Fruit fly (Drosophila melanogaster): ENCODE data around the gene CG43391.

CG43391 gene

dm6 chr3L:11551949-11552348 is 28.9 kb downstream of the CG43391 start (continued):
- no peak for TF ChIP-seq Gsc (GFP tag; IDR thresholded peaks at IDR 0.05)
- no peak for TF ChIP-seq disco-r (GFP tag; optimal IDR thresholded peaks at IDR 0.05)
- TF ChIP-seq mam (GFP tag; optimal IDR thresholded peaks at IDR 0.05), result no peak
- TF ChIP-seq Bdp1 (GFP tag; optimal IDR thresholded peaks at IDR 0.05), result no peak
- TF ChIP-seq hb (GFP tag; IDR thresholded peaks at IDR 0.05; ENCODE audit: partially characterized antibody), result no peak
- no peak for TF ChIP-seq CG4424 (GFP tag; optimal IDR thresholded peaks at IDR 0.05)
- TF ChIP-seq Hey (tag; optimal IDR thresholded peaks at IDR 0.05), result no peak
- TF ChIP-seq Atf6 (GFP tag; IDR thresholded peaks at IDR 0.05), result no peak
- no peak for TF ChIP-seq CG4328 (GFP tag; optimal IDR thresholded peaks at IDR 0.05)
- TF ChIP-seq CG2202 (tag; optimal IDR thresholded peaks at IDR 0.05), result peak; percentile 41
- no peak for TF ChIP-seq CG1792 (GFP tag; optimal IDR thresholded peaks at IDR 0.05)
- peak; percentile 60 for TF ChIP-seq unpg (GFP tag; optimal IDR thresholded peaks at IDR 0.05)
- peak; percentile 40 for TF ChIP-seq CG15601 (tag; optimal IDR thresholded peaks at IDR 0.05)
- no peak for TF ChIP-seq NC2α (GFP tag; optimal IDR thresholded peaks at IDR 0.05)
- TF ChIP-seq fru (optimal IDR thresholded peaks at IDR 0.05), result no peak
- no peak for TF ChIP-seq D (optimal IDR thresholded peaks at IDR 0.05)
- peak; percentile 23 for TF ChIP-seq D (GFP tag; optimal IDR thresholded peaks at IDR 0.05)
- TF ChIP-seq Dfd (GFP tag; optimal IDR thresholded peaks at IDR 0.05), result no peak
- no peak for TF ChIP-seq CG10274 (GFP tag; optimal IDR thresholded peaks at IDR 0.05)
- peak; percentile 19 to 37 for TF ChIP-seq dpn (GFP tag; optimal IDR thresholded peaks at IDR 0.05)
- TF ChIP-seq lola (GFP tag; optimal IDR thresholded peaks at IDR 0.05), result peak in 1 of 3 experiments; percentile 74
- TF ChIP-seq cg (GFP tag; optimal IDR thresholded peaks at IDR 0.05), result no peak
- TF ChIP-seq nerfin-2 (GFP tag; IDR thresholded peaks at IDR 0.05; ENCODE audit: partially characterized antibody), result no peak
- no peak for TF ChIP-seq CG14014 (GFP tag; IDR thresholded peaks at IDR 0.05)
- TF ChIP-seq CG2712 (tag; optimal IDR thresholded peaks at IDR 0.05), result peak; percentile 72
- TF ChIP-seq CG17361 (GFP tag; IDR thresholded peaks at IDR 0.05), result peak; percentile 51; the same call in 1 of the 3 replicates
- TF ChIP-seq CG4404 (GFP tag; IDR thresholded peaks at IDR 0.05), result 0 out of 2 replicates have a peak, but pooled peaks have one; percentile 15
- no peak for TF ChIP-seq HmgD (GFP tag; optimal IDR thresholded peaks at IDR 0.05)
- no peak for TF ChIP-seq trh (GFP tag; optimal IDR thresholded peaks at IDR 0.05)
- TF ChIP-seq hth (optimal IDR thresholded peaks at IDR 0.05), result no peak
- no peak for TF ChIP-seq ash1 (GFP tag; optimal IDR thresholded peaks at IDR 0.05)
- peak; percentile 4 for TF ChIP-seq CG12659 (GFP tag; optimal IDR thresholded peaks at IDR 0.05)
- peak; percentile 40 for TF ChIP-seq grau (tag; optimal IDR thresholded peaks at IDR 0.05)
- TF ChIP-seq row (GFP tag; IDR thresholded peaks at IDR 0.05), result peak; percentile 53
- TF ChIP-seq CG32532 (GFP tag; IDR thresholded peaks at IDR 0.05), result no peak; the same call in 1 of the 2 replicates
- TF ChIP-seq CG17328 (GFP tag; IDR thresholded peaks at IDR 0.05), result 0 out of 2 replicates have a peak, but pooled peaks have one; percentile 18
- no peak for TF ChIP-seq rib (GFP tag; IDR thresholded peaks at IDR 0.05)
- TF ChIP-seq CG4730 (GFP tag; IDR thresholded peaks at IDR 0.05), result no peak
- no peak for TF ChIP-seq croc (GFP tag; conservative IDR thresholded peaks at IDR 0.05)
- TF ChIP-seq MTF-1 (GFP tag; optimal IDR thresholded peaks at IDR 0.05; ENCODE audit: borderline replicate concordance), result no peak
- peak; percentile 1 for TF ChIP-seq tio (GFP tag; optimal IDR thresholded peaks at IDR 0.05)
- TF ChIP-seq bbx (GFP tag; IDR thresholded peaks at IDR 0.05; ENCODE audit: partially characterized antibody), result no peak
- no peak for TF ChIP-seq Hr78 (GFP tag; optimal IDR thresholded peaks at IDR 0.05)
- no peak for TF ChIP-seq sd (tag; optimal IDR thresholded peaks at IDR 0.05)
- no peak for TF ChIP-seq CG11093 (GFP tag; IDR thresholded peaks at IDR 0.05)
- TF ChIP-seq Doc2 (GFP tag; IDR thresholded peaks at IDR 0.05), result no peak
- TF ChIP-seq Poxn (GFP tag; IDR thresholded peaks at IDR 0.05), result no peak
- TF ChIP-seq CG5180 (GFP tag; optimal IDR thresholded peaks at IDR 0.05), result peak; percentile 27
- no peak for TF ChIP-seq bab2 (GFP tag; optimal IDR thresholded peaks at IDR 0.05)
- peak; percentile 20 for TF ChIP-seq Hr3 (GFP tag; optimal IDR thresholded peaks at IDR 0.05)
- no peak for TF ChIP-seq Nf-YB (GFP tag; optimal IDR thresholded peaks at IDR 0.05)
- TF ChIP-seq Sox100B (GFP tag; optimal IDR thresholded peaks at IDR 0.05), result peak; percentile 9
